Worm (Caenorhabditis elegans) whole organism, L4 larva: ENCODE results near the gene F28H6.8.

ENCODE experiments used
- F10B5.3 ChIP-seq: sonication (generic microtip); optimal IDR thresholded peaks from 2 replicates; lab custom pipeline; 2016; ENCODE audit warnings: mild to moderate bottlenecking, missing genetic modification characterization, missing compliant biosample characterization
- aha-1 ChIP-seq: fragments of 150-350 bp; peaks from one replicate; lab custom pipeline; 2014; ENCODE audit warnings: missing biosample characterization, missing genetic modification characterization
- fkh-10 ChIP-seq: fragments of 150-350 bp; optimal IDR thresholded peaks from 2 replicates; lab custom pipeline; 2014; ENCODE audit warnings: missing biosample characterization, missing genetic modification reagents, missing genetic modification characterization
- lin-15B ChIP-seq: fragments of 150-350 bp; sonication (generic microtip); optimal IDR thresholded peaks from 3 replicates; lab custom pipeline; 2014; ENCODE audit warnings: missing biosample characterization, missing genetic modification characterization
- skn-1 ChIP-seq: fragments of 150-350 bp; optimal IDR thresholded peaks from 2 replicates; lab custom pipeline; 2014; ENCODE audit warnings: missing biosample characterization, missing genetic modification characterization

- TF ChIP-seq lin-15B (no peak), skn-1 (tag; lab: Kevin White, UChicago) (no peak), fkh-10 (GFP tag; lab: Kevin White, UChicago) (peak; percentile 23), aha-1 (tag; lab: Kevin White, UChicago) (peak; percentile 95), F10B5.3 (tag; lab: Kevin White, UChicago) (no peak)
Observed at ce11 chrX:14101986-14102385, 32.2 kb downstream of the F28H6.8 start, which contains the start of gene F16B12.6.
